Fruit fly (Drosophila melanogaster) whole organism, adult: Measurements from ENCODE around the gene Set2.

Source experiments
- CG11617 ChIP-seq: fragments of 200-800 bp; sonication (Bioruptor generic); optimal IDR thresholded peaks from 2 replicates; lab custom pipeline; 2017; ENCODE audit warnings: mild to moderate bottlenecking, missing biosample characterization, missing genetic modification reagents, missing genetic modification characterization
- CG12768 ChIP-seq: fragments of 200-800 bp; sonication (Bioruptor generic); optimal IDR thresholded peaks from 2 replicates; lab custom pipeline; 2017; ENCODE audit warnings: missing biosample characterization, missing genetic modification characterization, mild to moderate bottlenecking, moderate library complexity, missing genetic modification reagents
- CG14711 ChIP-seq: fragments of 200-800 bp; sonication (Bioruptor generic); optimal IDR thresholded peaks from 2 replicates; lab custom pipeline; 2018; ENCODE audit warnings: missing biosample characterization, mild to moderate bottlenecking, missing genetic modification characterization, moderate library complexity
- CG1620 ChIP-seq: fragments of 200-800 bp; sonication (Bioruptor generic); optimal IDR thresholded peaks from 2 replicates; lab custom pipeline; 2016; ENCODE audit warnings: missing biosample characterization, missing genetic modification characterization
- CG33017 ChIP-seq: fragments of 200-800 bp; sonication (Bioruptor generic); optimal IDR thresholded peaks from 2 replicates; lab custom pipeline; 2018; ENCODE audit warnings: missing biosample characterization, mild to moderate bottlenecking, missing genetic modification characterization, moderate library complexity
- CG5204 ChIP-seq: fragments of 200-800 bp; sonication (Bioruptor generic); optimal IDR thresholded peaks from 2 replicates; lab custom pipeline; 2016; ENCODE audit warnings: missing biosample characterization, missing genetic modification characterization
- CG7045 ChIP-seq: fragments of 200-800 bp; sonication (Bioruptor generic); optimal IDR thresholded peaks from 2 replicates; lab custom pipeline; 2017; ENCODE audit warnings: missing biosample characterization, mild to moderate bottlenecking, missing genetic modification characterization
- CG7101 ChIP-seq: fragments of 200-800 bp; sonication (Bioruptor generic); optimal IDR thresholded peaks from 2 replicates; lab custom pipeline; 2018; ENCODE audit warnings: missing biosample characterization, mild to moderate bottlenecking, missing genetic modification characterization, moderate library complexity
- Clk ChIP-seq: fragments of 200-800 bp; sonication (Bioruptor generic); optimal IDR thresholded peaks from 2 replicates; lab custom pipeline; 2017; ENCODE audit warnings: missing biosample characterization, missing genetic modification characterization
- Crg-1 ChIP-seq: fragments of 200-800 bp; sonication (Bioruptor generic); optimal IDR thresholded peaks from 2 replicates; lab custom pipeline; 2016; ENCODE audit warnings: missing biosample characterization, missing genetic modification characterization
- Hr96 ChIP-seq: fragments of 200-800 bp; sonication (Bioruptor generic); optimal IDR thresholded peaks from 2 replicates; lab custom pipeline; 2016; ENCODE audit warnings: missing biosample characterization, missing genetic modification characterization
- Mnt ChIP-seq: fragments of 200-800 bp; sonication (Bioruptor generic); optimal IDR thresholded peaks from 2 replicates; lab custom pipeline; 2016; ENCODE audit warnings: missing biosample characterization, mild to moderate bottlenecking, missing genetic modification characterization
- bab1 ChIP-seq: fragments of 200-800 bp; sonication (Bioruptor generic); optimal IDR thresholded peaks from 3 replicates; lab custom pipeline; 2019; ENCODE audit warnings: missing biosample characterization, mild to moderate bottlenecking, missing genetic modification characterization, moderate library complexity
- cic ChIP-seq: fragments of 200-800 bp; sonication (Bioruptor generic); optimal IDR thresholded peaks from 2 replicates; lab custom pipeline; 2017; ENCODE audit warnings: missing biosample characterization, mild to moderate bottlenecking, missing genetic modification characterization, moderate library complexity
- cnc ChIP-seq, 2 experiments: fragments of >200 bp; optimal IDR thresholded peaks; 2 replicates each; lab custom pipeline; 2017
- kay ChIP-seq: fragments of 200-800 bp; sonication (Bioruptor generic); peaks from one replicate; lab custom pipeline; 2016; ENCODE audit warnings: missing biosample characterization, missing genetic modification characterization, borderline replicate concordance
- ovo ChIP-seq: fragments of 200-800 bp; sonication (Bioruptor generic); optimal IDR thresholded peaks from 2 replicates; lab custom pipeline; 2016; ENCODE audit warnings: missing biosample characterization, missing genetic modification characterization
- pad ChIP-seq: fragments of 200-800 bp; sonication (Bioruptor generic); optimal IDR thresholded peaks from 3 replicates; lab custom pipeline; 2017; ENCODE audit warnings: missing biosample characterization, missing genetic modification characterization, mild to moderate bottlenecking, moderate library complexity, missing genetic modification reagents
- tj ChIP-seq: fragments of 200-800 bp; sonication (Bioruptor generic); optimal IDR thresholded peaks from 3 replicates; lab custom pipeline; 2017; ENCODE audit warnings: missing biosample characterization, mild to moderate bottlenecking, missing genetic modification characterization, moderate library complexity
- toe ChIP-seq: fragments of 200-800 bp; sonication (Bioruptor generic); optimal IDR thresholded peaks from 2 replicates; lab custom pipeline; 2016; ENCODE audit warnings: missing biosample characterization, missing genetic modification characterization

The Set2 gene

DNA sequence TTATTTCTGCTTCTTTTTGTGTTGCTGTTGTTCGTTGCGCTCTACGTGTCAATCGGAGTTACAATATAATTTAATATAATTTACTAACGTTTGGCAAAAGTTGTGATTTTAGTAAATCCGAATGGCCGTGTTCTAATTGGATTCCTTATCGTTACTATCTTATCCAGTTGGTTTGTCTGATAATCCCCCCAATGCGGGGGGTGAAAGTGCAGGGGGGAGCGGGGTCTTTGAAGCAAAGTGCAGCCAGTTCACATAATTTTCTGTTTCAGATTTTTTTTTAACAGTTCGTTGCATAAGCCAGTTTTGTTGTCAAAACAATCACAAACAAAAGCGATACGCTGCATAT, 41.4 kb upstream of the Set2 start:
- TF ChIP-seq bab1 (GFP tag; lab: Kevin White, UChicago) = no peak
- peak; percentile 65 for TF ChIP-seq ovo (GFP tag; lab: Kevin White, UChicago)
- TF ChIP-seq kay (GFP tag; lab: Kevin White, UChicago) = no peak
- no peak for TF ChIP-seq toe (GFP tag; lab: Kevin White, UChicago)
- TF ChIP-seq cnc (optimal IDR thresholded peaks at IDR 0.05; lab: Kevin White, UChicago) = no peak
- TF ChIP-seq pad (GFP tag; lab: Kevin White, UChicago) = no peak

DNA sequence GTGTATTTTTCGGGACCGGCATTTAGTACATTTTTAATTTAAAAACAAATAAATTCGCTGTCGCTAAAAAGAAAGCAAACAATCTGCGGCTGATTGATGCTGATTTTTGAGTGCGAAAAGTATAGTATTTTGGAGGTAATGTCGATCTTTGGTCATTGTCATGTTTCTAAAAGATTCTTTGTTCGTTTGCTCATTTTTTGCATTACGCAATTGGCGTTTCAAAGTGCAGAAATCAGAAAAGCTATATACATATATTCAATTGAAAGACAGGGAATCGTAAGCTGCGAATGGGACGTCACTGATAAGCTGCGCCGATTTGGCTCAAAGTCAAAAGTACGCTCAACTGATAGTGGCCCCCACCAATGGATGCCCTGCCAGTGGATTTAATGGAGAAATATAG, 40.5 kb upstream of the Set2 start:
- TF ChIP-seq CG12768 (GFP tag; lab: Kevin White, UChicago) = no peak
- TF ChIP-seq CG11617 (GFP tag; lab: Kevin White, UChicago) = no peak

DNA sequence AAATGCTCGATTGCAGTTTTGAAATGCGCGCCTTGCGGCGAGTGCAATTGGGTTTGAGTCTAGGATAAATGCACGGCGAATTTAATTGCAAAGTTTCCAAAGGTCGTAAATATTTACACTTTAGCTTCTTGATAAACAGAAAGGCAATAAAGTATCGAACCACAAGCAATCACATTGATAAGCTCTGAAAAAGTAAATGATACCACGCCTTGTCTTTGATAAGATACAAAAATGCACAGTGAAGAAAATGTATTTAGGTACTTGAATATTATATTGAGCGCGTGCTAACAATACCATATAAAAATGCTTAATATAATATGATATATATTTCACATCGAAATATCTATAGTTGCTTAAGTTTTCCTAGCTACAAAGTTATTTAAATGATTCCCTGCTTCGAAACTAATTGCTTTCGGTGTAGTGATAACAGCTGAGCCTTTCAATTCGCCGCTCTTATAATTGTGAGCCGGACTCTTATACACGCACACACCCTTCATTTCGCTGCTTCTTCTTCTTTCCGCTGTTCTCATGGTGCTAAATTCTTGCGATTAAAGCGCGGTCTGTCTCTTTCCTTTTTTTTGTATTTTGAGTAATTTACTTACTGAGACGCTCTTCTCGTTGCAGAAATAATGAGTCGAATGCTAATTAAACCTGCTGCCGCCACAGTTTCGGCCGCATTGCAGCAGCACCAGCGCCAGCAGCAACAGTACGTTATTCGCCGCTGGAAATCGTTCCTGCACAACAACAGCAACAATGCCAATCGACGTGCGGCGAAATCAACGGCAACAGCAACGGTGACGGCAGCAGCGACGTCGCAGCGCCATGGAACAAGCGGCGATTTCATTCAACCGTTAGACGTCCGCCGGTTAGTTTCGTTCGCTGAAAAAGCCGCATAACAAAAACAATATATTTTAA, 39.5 kb upstream of the Set2 start:
- TF ChIP-seq cic (peak; percentile 12), CG33017 (peak; percentile 80), Clk (no peak), CG14711 (peak; percentile 87), CG1620 (GFP tag; lab: Kevin White, UChicago) (peak; percentile 42), Mnt (GFP tag; lab: Kevin White, UChicago) (peak; percentile 79), CG7045 (GFP tag; lab: Kevin White, UChicago) (peak; percentile 74), CG7101 (tag; lab: Kevin White, UChicago) (peak; percentile 95), bab1 (GFP tag; lab: Kevin White, UChicago) (peak; percentile 53), toe (GFP tag; lab: Kevin White, UChicago) (peak; percentile 36), Crg-1 (GFP tag; lab: Kevin White, UChicago) (peak; percentile 80), CG5204 (GFP tag; lab: Kevin White, UChicago) (peak; percentile 53), kay (GFP tag; lab: Kevin White, UChicago) (peak; percentile 46), CG12768 (GFP tag; lab: Kevin White, UChicago) (peak; percentile 77), cnc (optimal IDR thresholded peaks at IDR 0.05; lab: Kevin White, UChicago) (no peak), CG11617 (GFP tag; lab: Kevin White, UChicago) (peak; percentile 83), Hr96 (no peak), ovo (GFP tag; lab: Kevin White, UChicago) (peak; percentile 89), tj (GFP tag; lab: Kevin White, UChicago) (peak; percentile 75), pad (GFP tag; lab: Kevin White, UChicago) (no peak)

DNA sequence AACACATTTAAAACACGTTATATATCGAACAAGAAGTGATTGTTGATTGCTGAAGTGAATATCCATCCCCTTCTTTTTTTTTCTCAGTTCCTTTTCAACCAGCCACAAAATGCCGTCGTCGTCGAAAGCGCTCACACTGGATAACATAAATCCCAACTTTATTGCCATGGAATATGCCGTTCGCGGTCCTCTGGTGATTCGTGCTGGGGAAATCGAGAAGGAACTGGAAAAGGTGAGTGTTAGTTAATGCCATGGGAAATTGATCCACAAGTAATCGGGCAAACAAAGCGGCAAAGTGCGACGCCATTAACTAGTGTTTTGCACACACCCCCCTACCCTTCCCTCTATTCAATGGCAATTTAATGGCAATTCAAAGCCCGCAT, 38.9 kb upstream of the Set2 start:
- TF ChIP-seq CG1620 (GFP tag; lab: Kevin White, UChicago) = no peak
- peak; percentile 29 for TF ChIP-seq CG12768 (GFP tag; lab: Kevin White, UChicago)
- TF ChIP-seq pad (GFP tag; lab: Kevin White, UChicago) = peak; percentile 94

DNA sequence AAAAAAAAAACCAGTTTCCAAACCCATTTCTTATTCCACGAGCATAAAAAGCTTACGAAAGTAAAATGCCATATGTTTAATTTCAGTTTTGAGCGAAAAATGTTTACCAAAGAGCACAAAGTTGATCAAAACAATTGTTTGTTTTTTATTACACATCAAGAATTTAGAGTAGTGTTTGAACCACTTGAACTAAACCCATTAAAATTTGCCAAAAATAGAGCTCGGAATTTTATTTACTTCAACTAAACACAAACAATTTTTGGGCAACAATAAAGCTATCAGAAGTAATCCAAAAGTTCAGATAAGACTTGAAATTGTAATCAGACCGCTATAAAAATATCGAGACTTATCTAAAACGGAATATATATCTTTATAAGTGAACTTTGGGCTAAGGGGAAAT, 38.1 kb upstream of the Set2 start:
- no peak for TF ChIP-seq pad (GFP tag; lab: Kevin White, UChicago)
- TF ChIP-seq kay (GFP tag; lab: Kevin White, UChicago) = peak; percentile 65

DNA sequence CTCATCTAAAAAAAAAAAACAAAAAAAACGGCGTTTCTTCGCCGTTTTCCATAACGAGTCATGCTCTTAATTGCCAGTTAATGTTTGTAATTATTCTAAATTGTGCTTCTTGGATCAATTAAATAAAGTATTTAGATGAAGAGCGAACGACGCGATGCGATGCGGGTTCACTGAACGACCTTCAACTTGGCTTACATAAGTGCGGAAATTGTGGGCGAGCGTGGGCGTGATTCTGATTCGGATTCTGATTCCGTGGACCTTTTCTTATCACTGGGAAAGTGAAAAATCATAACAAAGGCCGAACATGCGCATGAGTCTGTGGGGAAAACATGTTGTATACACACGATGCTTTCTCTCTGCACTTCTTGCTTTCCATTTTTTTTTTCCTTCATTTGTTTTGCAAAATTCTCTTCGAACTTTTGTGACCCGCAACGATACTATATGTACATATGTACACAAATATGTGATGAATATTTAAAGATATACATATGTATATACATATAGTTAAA, 37.5 kb upstream of the Set2 start:
- TF ChIP-seq bab1 (GFP tag; lab: Kevin White, UChicago) (no peak), ovo (GFP tag; lab: Kevin White, UChicago) (no peak), toe (GFP tag; lab: Kevin White, UChicago) (no peak), CG7045 (GFP tag; lab: Kevin White, UChicago) (no peak), CG11617 (GFP tag; lab: Kevin White, UChicago) (no peak), Hr96 (no peak), CG1620 (GFP tag; lab: Kevin White, UChicago) (no peak), Clk (no peak), CG7101 (tag; lab: Kevin White, UChicago) (no peak), Mnt (GFP tag; lab: Kevin White, UChicago) (no peak), CG5204 (GFP tag; lab: Kevin White, UChicago) (no peak), cnc (optimal IDR thresholded peaks at IDR 0.05; lab: Kevin White, UChicago) (no peak), CG14711 (no peak), tj (GFP tag; lab: Kevin White, UChicago) (no peak), Crg-1 (GFP tag; lab: Kevin White, UChicago) (no peak), cic (no peak), CG33017 (no peak)

DNA sequence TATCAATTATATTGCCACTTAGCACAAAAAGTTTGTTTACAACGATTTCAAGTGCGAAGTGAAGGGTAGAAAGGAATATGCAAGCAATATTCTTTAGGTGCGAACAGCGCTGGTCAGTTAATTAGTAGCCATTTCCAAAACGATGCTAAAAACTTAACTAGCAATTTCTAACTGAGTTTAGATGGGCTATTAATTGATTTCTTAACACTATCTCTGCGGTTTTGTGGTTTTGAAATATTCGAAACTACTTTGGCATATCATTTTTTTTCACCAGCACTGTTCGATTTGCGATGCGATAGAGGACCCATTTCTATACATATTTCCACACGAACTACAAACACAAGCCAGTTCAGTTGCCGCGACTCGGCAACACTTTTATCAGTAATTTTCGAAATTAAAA, 36.5 kb upstream of the Set2 start:
- TF ChIP-seq kay (GFP tag; lab: Kevin White, UChicago) (peak; percentile 65), CG5204 (GFP tag; lab: Kevin White, UChicago) (no peak), ovo (GFP tag; lab: Kevin White, UChicago) (peak; percentile 33), bab1 (GFP tag; lab: Kevin White, UChicago) (peak; percentile 63), Hr96 (no peak), cic (peak; percentile 49), Clk (peak; percentile 28), toe (GFP tag; lab: Kevin White, UChicago) (peak; percentile 13), Mnt (GFP tag; lab: Kevin White, UChicago) (peak; percentile 72), CG7045 (GFP tag; lab: Kevin White, UChicago) (peak; percentile 44), CG33017 (peak; percentile 85), CG14711 (peak; percentile 79), Crg-1 (GFP tag; lab: Kevin White, UChicago) (peak; percentile 33), CG11617 (GFP tag; lab: Kevin White, UChicago) (peak; percentile 89), CG7101 (tag; lab: Kevin White, UChicago) (peak; percentile 92), pad (GFP tag; lab: Kevin White, UChicago) (peak; percentile 62), cnc (optimal IDR thresholded peaks at IDR 0.05; lab: Kevin White, UChicago) (no peak), CG1620 (GFP tag; lab: Kevin White, UChicago) (peak; percentile 4), tj (GFP tag; lab: Kevin White, UChicago) (peak; percentile 82), CG12768 (GFP tag; lab: Kevin White, UChicago) (peak; percentile 75)
